Fruit fly (Drosophila melanogaster): Measurements from ENCODE around the gene CG4259.

- TF ChIP-seq CG8478 (optimal IDR thresholded peaks at IDR 0.05) (no peak), EcR (GFP tag; optimal IDR thresholded peaks at IDR 0.05) (no peak), usp (GFP tag; optimal IDR thresholded peaks at IDR 0.05) (no peak)
Measured at dm6 chr2L:2084349-2084748, 44.7 kb downstream of the CG4259 start.
